Fruit fly (Drosophila melanogaster) whole organism, prepupa: ENCODE measurements around the gene Jhbp15.

Source experiments
- Blimp-1 ChIP-seq: fragments of 200-800 bp; sonication (Bioruptor generic); optimal IDR thresholded peaks from 3 replicates; lab custom pipeline; 2017; ENCODE audit warnings: missing biosample characterization, missing genetic modification characterization, mild to moderate bottlenecking, moderate library complexity, missing genetic modification reagents
- CG10631 ChIP-seq: fragments of 200-800 bp; sonication (Bioruptor generic); optimal IDR thresholded peaks from 2 replicates; lab custom pipeline; 2016; ENCODE audit warnings: missing biosample characterization, missing genetic modification characterization
- CG10669 ChIP-seq: fragments of 200-800 bp; sonication (Bioruptor generic); optimal IDR thresholded peaks from 3 replicates; lab custom pipeline; 2018; ENCODE audit warnings: missing biosample characterization, mild to moderate bottlenecking, missing genetic modification characterization, moderate library complexity
- CG11294 ChIP-seq: fragments of 200-800 bp; sonication (Bioruptor generic); IDR thresholded peaks from 2 replicates; pipeline ENCODE4 v1.3.6; 2022; ENCODE audit warnings: missing biosample characterization, missing genetic modification characterization
- CG11902 ChIP-seq: fragments of 200-800 bp; sonication (Bioruptor generic); optimal IDR thresholded peaks from 3 replicates; lab custom pipeline; 2016; ENCODE audit warnings: missing biosample characterization, missing genetic modification characterization
- CG15336 ChIP-seq: fragments of 200-800 bp; sonication (Bioruptor generic); IDR thresholded peaks from 2 replicates; pipeline ENCODE4 v1.3.6; 2022; ENCODE audit warnings: missing biosample characterization, missing genetic modification characterization
- CG31627 ChIP-seq: fragments of 200-800 bp; sonication (Bioruptor generic); optimal IDR thresholded peaks from 3 replicates; lab custom pipeline; 2016; ENCODE audit warnings: missing biosample characterization, missing genetic modification characterization
- CG32006 ChIP-seq: fragments of 200-800 bp; sonication (Bioruptor generic); optimal IDR thresholded peaks from 3 replicates; lab custom pipeline; 2017; ENCODE audit warnings: missing biosample characterization, mild to moderate bottlenecking, missing genetic modification characterization
- CG3919 ChIP-seq: fragments of 200-800 bp; sonication (Bioruptor generic); optimal IDR thresholded peaks from 3 replicates; lab custom pipeline; 2016; ENCODE audit warnings: missing biosample characterization, missing genetic modification characterization
- CG6163 ChIP-seq: fragments of 200-800 bp; sonication (Bioruptor generic); IDR thresholded peaks from 3 replicates; pipeline ENCODE4 v1.3.6; 2022; ENCODE audit warnings: missing biosample characterization, missing genetic modification characterization
- CG6854 ChIP-seq: fragments of 200-800 bp; sonication (Bioruptor generic); optimal IDR thresholded peaks from 2 replicates; lab custom pipeline; 2017; ENCODE audit warnings: missing biosample characterization, mild to moderate bottlenecking, missing genetic modification characterization
- CG7368 ChIP-seq: fragments of 200-800 bp; sonication (Bioruptor generic); optimal IDR thresholded peaks from 3 replicates; lab custom pipeline; 2016; ENCODE audit warnings: missing biosample characterization, missing genetic modification characterization
- CG8119 ChIP-seq: fragments of 200-800 bp; sonication (Bioruptor generic); IDR thresholded peaks from 3 replicates; pipeline ENCODE4 v1.3.6; 2022; ENCODE audit warnings: missing biosample characterization, missing genetic modification characterization
- CG8632 ChIP-seq: fragments of 200-800 bp; sonication (Bioruptor generic); optimal IDR thresholded peaks from 3 replicates; lab custom pipeline; 2016; ENCODE audit warnings: missing biosample characterization, missing genetic modification characterization
- CG9139 ChIP-seq: fragments of 200-800 bp; sonication (Bioruptor generic); optimal IDR thresholded peaks from 3 replicates; lab custom pipeline; 2017; ENCODE audit warnings: missing biosample characterization, mild to moderate bottlenecking, missing genetic modification characterization
- Eip75B ChIP-seq: fragments of 200-800 bp; sonication (Bioruptor generic); optimal IDR thresholded peaks from 3 replicates; lab custom pipeline; 2016; ENCODE audit warnings: missing biosample characterization, missing genetic modification characterization
- Eip78C ChIP-seq: fragments of 200-800 bp; sonication (Bioruptor generic); peaks from one replicate; lab custom pipeline; 2016; ENCODE audit warnings: missing biosample characterization, missing genetic modification characterization
- Eip93F ChIP-seq: fragments of 200-800 bp; sonication (Bioruptor generic); optimal IDR thresholded peaks from 2 replicates; lab custom pipeline; 2016; ENCODE audit warnings: missing biosample characterization, mild to moderate bottlenecking, missing genetic modification characterization
- Hr39 ChIP-seq: fragments of 200-800 bp; sonication (Bioruptor generic); optimal IDR thresholded peaks from 2 replicates; lab custom pipeline; 2016; ENCODE audit warnings: missing biosample characterization, missing genetic modification characterization
- Hr4 ChIP-seq: fragments of 200-800 bp; sonication (Bioruptor generic); optimal IDR thresholded peaks from 3 replicates; lab custom pipeline; 2016; ENCODE audit warnings: missing biosample characterization, missing genetic modification characterization
- Sox14 ChIP-seq: fragments of 200-800 bp; sonication (Bioruptor generic); optimal IDR thresholded peaks from 3 replicates; lab custom pipeline; 2016; ENCODE audit warnings: missing biosample characterization, missing genetic modification characterization
- acj6 ChIP-seq: fragments of 200-800 bp; sonication (Bioruptor generic); optimal IDR thresholded peaks from 3 replicates; lab custom pipeline; 2016; ENCODE audit warnings: missing biosample characterization, missing genetic modification characterization
- cyc ChIP-seq: fragments of 200-800 bp; sonication (Bioruptor generic); optimal IDR thresholded peaks from 3 replicates; lab custom pipeline; 2016; ENCODE audit warnings: missing biosample characterization, missing genetic modification characterization
- dac ChIP-seq: fragments of 200-800 bp; sonication (Bioruptor generic); optimal IDR thresholded peaks from 2 replicates; lab custom pipeline; 2017; ENCODE audit warnings: missing biosample characterization, mild to moderate bottlenecking, missing genetic modification characterization
- esn ChIP-seq: fragments of 200-800 bp; sonication (Bioruptor generic); optimal IDR thresholded peaks from 2 replicates; lab custom pipeline; 2016; ENCODE audit warnings: missing biosample characterization, mild to moderate bottlenecking, missing genetic modification characterization, moderate library complexity
- fd85E ChIP-seq: fragments of 200-800 bp; sonication (Bioruptor generic); optimal IDR thresholded peaks from 3 replicates; lab custom pipeline; 2016; ENCODE audit warnings: missing biosample characterization, missing genetic modification characterization
- fkh ChIP-seq: fragments of 200-800 bp; sonication (Bioruptor generic); optimal IDR thresholded peaks from 3 replicates; lab custom pipeline; 2017; ENCODE audit warnings: missing biosample characterization, mild to moderate bottlenecking, missing genetic modification characterization, moderate library complexity
- lz ChIP-seq: fragments of 200-800 bp; sonication (Bioruptor generic); optimal IDR thresholded peaks from 3 replicates; lab custom pipeline; 2016; ENCODE audit warnings: missing biosample characterization, missing genetic modification characterization
- salr ChIP-seq, 2 experiments: fragments of 200-800 bp; sonication (Bioruptor generic); optimal IDR thresholded peaks; 3 replicates each; lab custom pipeline; 2016 to 2018; ENCODE audit warnings: missing biosample characterization in 2 of 2, missing genetic modification characterization in 2 of 2, mild to moderate bottlenecking in 1 of 2
- spab ChIP-seq: fragments of 200-800 bp; sonication (Bioruptor generic); optimal IDR thresholded peaks from 2 replicates; lab custom pipeline; 2017; ENCODE audit warnings: missing biosample characterization, mild to moderate bottlenecking, missing genetic modification characterization, missing genetic modification reagents
- ss ChIP-seq, 2 experiments: fragments of 200-800 bp; sonication (Bioruptor generic); optimal IDR thresholded peaks; 2 replicates in 1 of 2; 3 replicates in 1 of 2; lab custom pipeline; 2017 to 2018; ENCODE audit warnings: mild to moderate bottlenecking in 2 of 2, missing biosample characterization in 2 of 2, missing genetic modification characterization in 2 of 2, moderate library complexity in 1 of 2
- vri ChIP-seq: fragments of 200-800 bp; sonication (Bioruptor generic); optimal IDR thresholded peaks from 3 replicates; lab custom pipeline; 2016; ENCODE audit warnings: missing biosample characterization, mild to moderate bottlenecking, missing genetic modification characterization

The Jhbp15 gene

dm6 chr3R:21097631-21098117 lies 46.9 kb upstream of the Jhbp15 start, which contains the start of gene RhoGAP93B (continued):
- peak; percentile 90 for TF ChIP-seq esn (GFP tag; lab: Kevin White, UChicago)
- peak; percentile 68 for TF ChIP-seq acj6
- no peak for TF ChIP-seq Blimp-1
- TF ChIP-seq CG11902, result peak; percentile 66
- TF ChIP-seq CG3919, result peak; percentile 74
- TF ChIP-seq vri, result no peak
- TF ChIP-seq cyc, result peak; percentile 77
- TF ChIP-seq CG7368 (GFP tag; lab: Kevin White, UChicago), result peak; percentile 71
- peak; percentile 93 for TF ChIP-seq CG6163 (GFP tag; lab: Robert Waterston, UW)
- peak; percentile 49 to 56 for TF ChIP-seq salr (GFP tag; optimal IDR thresholded peaks at IDR 0.05; lab: Kevin White, UChicago)
- TF ChIP-seq Eip93F (GFP tag; lab: Kevin White, UChicago), result no peak
- TF ChIP-seq Hr39 (GFP tag; lab: Kevin White, UChicago), result peak; percentile 82
- TF ChIP-seq Sox14 (GFP tag; lab: Kevin White, UChicago), result peak; percentile 88
- TF ChIP-seq CG31627 (GFP tag; lab: Kevin White, UChicago), result peak; percentile 82

dm6 chr3R:21097160-21097559 lies 46.4 kb upstream of the Jhbp15 start:
- TF ChIP-seq CG8632 (GFP tag; lab: Kevin White, UChicago), result no peak
- TF ChIP-seq dac (GFP tag; lab: Kevin White, UChicago), result no peak

- TF ChIP-seq lz, result no peak
- peak; percentile 2 for TF ChIP-seq Eip78C
- TF ChIP-seq ss (GFP tag; optimal IDR thresholded peaks at IDR 0.05; lab: Kevin White, UChicago), result peak in 1 of 2 experiments; percentile 28
- peak; percentile 29 for TF ChIP-seq CG6854 (GFP tag; lab: Kevin White, UChicago)
- TF ChIP-seq Blimp-1, result peak; percentile 28
- TF ChIP-seq CG10631 (GFP tag; lab: Kevin White, UChicago), result no peak
- peak; percentile 39; the same call in 1 of the 2 replicates for TF ChIP-seq CG15336
Measured at dm6 chr3R:21096532-21097143, 45.9 kb upstream of the Jhbp15 start.

dm6 chr3R:21094292-21094691 lies 43.5 kb upstream of the Jhbp15 start:
- TF ChIP-seq Blimp-1, result peak; percentile 92
- no peak for TF ChIP-seq Hr39 (GFP tag; lab: Kevin White, UChicago)

- TF ChIP-seq vri, result no peak
- TF ChIP-seq CG8119 (GFP tag; lab: Robert Waterston, UW), result peak; percentile 24; the same call in 1 of the 3 replicates
- TF ChIP-seq CG32006 (GFP tag; lab: Kevin White, UChicago), result peak; percentile 44
- TF ChIP-seq Hr4, result peak; percentile 32
- peak; percentile 9 for TF ChIP-seq Hr39 (GFP tag; lab: Kevin White, UChicago)
- TF ChIP-seq Eip75B (GFP tag; lab: Kevin White, UChicago), result peak; percentile 10
- TF ChIP-seq CG15336, result 0 out of 2 replicates have a peak, but pooled peaks have one; percentile 32
- no peak for TF ChIP-seq CG10669
Measured at dm6 chr3R:21092829-21093228, 42.1 kb upstream of the Jhbp15 start.

dm6 chr3R:21092036-21092435 lies 41.3 kb upstream of the Jhbp15 start:
- no peak for TF ChIP-seq spab (GFP tag; lab: Kevin White, UChicago)
- TF ChIP-seq fkh, result no peak
- no peak for TF ChIP-seq fd85E
- no peak for TF ChIP-seq CG11294 (GFP tag; lab: Robert Waterston, UW)
- TF ChIP-seq CG9139, result no peak
